Worm (Caenorhabditis elegans) whole organism, L4 larva: ENCODE results near the gene W07G4.5.

ENCODE experiments used
- D1046.2 ChIP-seq: fragments of 200-800 bp; sonication (Bioruptor generic); IDR thresholded peaks from 2 replicates; pipeline ENCODE4 v1.3.6; 2022; ENCODE audit warnings: missing genetic modification characterization, missing compliant biosample characterization
- F44E2.7 ChIP-seq: fragments of 200-800 bp; sonication (Bioruptor generic); IDR thresholded peaks from 2 replicates; pipeline ENCODE4 v2.1.2; 2022; ENCODE audit warnings: missing genetic modification characterization, missing compliant biosample characterization
- aha-1 ChIP-seq: fragments of 150-350 bp; peaks from one replicate; lab custom pipeline; 2014; ENCODE audit warnings: missing biosample characterization, missing genetic modification characterization
- ceh-20 ChIP-seq: fragments of 200-800 bp; sonication (Bioruptor generic); IDR thresholded peaks from 2 replicates; pipeline ENCODE4 v1.3.6; 2022; ENCODE audit warnings: missing genetic modification reagents, missing genetic modification characterization, missing compliant biosample characterization
- ceh-62 ChIP-seq: sonication (generic microtip); optimal IDR thresholded peaks from 2 replicates; lab custom pipeline; 2017; ENCODE audit warnings: missing biosample characterization, missing genetic modification characterization
- daf-12 ChIP-seq: fragments of 150-350 bp; optimal IDR thresholded peaks from 2 replicates; lab custom pipeline; 2014; ENCODE audit warnings: missing biosample characterization, missing genetic modification reagents, missing genetic modification characterization
- daf-16 ChIP-seq, 3 experiments: sonication (generic microtip); optimal IDR thresholded peaks; 2 replicates each; lab custom pipeline; 2016 to 2017; ENCODE audit warnings: missing genetic modification characterization in 3 of 3, missing genetic modification reagents in 3 of 3, mild to moderate bottlenecking in 2 of 3, missing compliant biosample characterization in 2 of 3, missing biosample characterization in 1 of 3, moderate library complexity in 1 of 3
- dmd-6 ChIP-seq: fragments of 200-800 bp; sonication (Bioruptor generic); IDR thresholded peaks from 2 replicates; pipeline ENCODE4 v1.3.6; 2022; ENCODE audit warnings: missing genetic modification reagents, missing genetic modification characterization, missing compliant biosample characterization
- dve-1 ChIP-seq: sonication (generic microtip); optimal IDR thresholded peaks from 2 replicates; lab custom pipeline; 2017; ENCODE audit warnings: antibody characterized with exemption, mild to moderate bottlenecking, missing genetic modification characterization, missing compliant biosample characterization; ENCODE audit not compliant: insufficient read depth
- egl-43 ChIP-seq: fragments of 200-800 bp; sonication (Bioruptor generic); IDR thresholded peaks from 2 replicates; pipeline ENCODE4 v1.3.6; 2022; ENCODE audit warnings: missing genetic modification reagents, missing genetic modification characterization, missing compliant biosample characterization
- hif-1 ChIP-seq, 2 experiments: sonication (generic microtip); optimal IDR thresholded peaks; 2 replicates each; lab custom pipeline; 2016 to 2017; ENCODE audit warnings: missing compliant biosample characterization in 2 of 2, missing genetic modification characterization in 2 of 2, missing genetic modification reagents in 2 of 2, missing genotype in 2 of 2, mild to moderate bottlenecking in 1 of 2
- hlh-11 ChIP-seq: fragments of 200-800 bp; sonication (Bioruptor generic); optimal IDR thresholded peaks from 2 replicates; lab custom pipeline; 2018; ENCODE audit warnings: mild to moderate bottlenecking, missing genetic modification characterization, missing compliant biosample characterization
- hlh-30 ChIP-seq: sonication (generic microtip); optimal IDR thresholded peaks from 2 replicates; lab custom pipeline; 2017; ENCODE audit warnings: antibody characterized with exemption, mild to moderate bottlenecking, missing genetic modification characterization, missing compliant biosample characterization; ENCODE audit not compliant: insufficient read depth
- lin-13 ChIP-seq: fragments of 150-350 bp; optimal IDR thresholded peaks from 2 replicates; lab custom pipeline; 2014; ENCODE audit warnings: missing biosample characterization, missing genetic modification reagents, missing genetic modification characterization
- lin-38 ChIP-seq: fragments of 200-800 bp; sonication (Bioruptor generic); IDR thresholded peaks from 2 replicates; pipeline ENCODE4 v1.3.6; 2022; ENCODE audit warnings: missing genetic modification reagents, missing genetic modification characterization, missing compliant biosample characterization
- lsy-2 ChIP-seq, 2 experiments: fragments of 150-350 bp in 1 of 2; sonication (generic microtip) in 1 of 2; optimal IDR thresholded peaks; 2 replicates each; lab custom pipeline; 2014 to 2017; ENCODE audit warnings: missing biosample characterization in 2 of 2, missing genetic modification characterization in 2 of 2
- madf-9 ChIP-seq: fragments of 200-800 bp; sonication (Bioruptor generic); conservative IDR thresholded peaks from 2 replicates; pipeline ENCODE4 v1.3.6; 2022; ENCODE audit warnings: missing genetic modification reagents, missing genetic modification characterization, missing compliant biosample characterization
- mdt-29 ChIP-seq: fragments of 200-800 bp; sonication (Bioruptor generic); IDR thresholded peaks from 2 replicates; pipeline ENCODE4 v1.3.6; 2022; ENCODE audit warnings: missing genetic modification reagents, missing genetic modification characterization, missing compliant biosample characterization
- mes-2 ChIP-seq: sonication (generic microtip); optimal IDR thresholded peaks from 2 replicates; lab custom pipeline; 2016; ENCODE audit warnings: missing genotype, mild to moderate bottlenecking, missing genetic modification characterization, missing compliant biosample characterization; ENCODE audit not compliant: poor library complexity, severe bottlenecking
- mxl-3 ChIP-seq: fragments of 200-800 bp; sonication (Bioruptor generic); optimal IDR thresholded peaks from 2 replicates; lab custom pipeline; 2018; ENCODE audit warnings: mild to moderate bottlenecking, missing genetic modification characterization, missing compliant biosample characterization
- nhr-102 ChIP-seq: sonication (generic microtip); optimal IDR thresholded peaks from 2 replicates; lab custom pipeline; 2016; ENCODE audit warnings: mild to moderate bottlenecking, missing genetic modification characterization, moderate library complexity, missing compliant biosample characterization
- nhr-25 ChIP-seq: sonication (generic microtip); optimal IDR thresholded peaks from 2 replicates; lab custom pipeline; 2017; ENCODE audit warnings: missing genetic modification characterization, mild to moderate bottlenecking, missing compliant biosample characterization, antibody characterized with exemption, moderate library complexity, borderline replicate concordance; ENCODE audit not compliant: insufficient read depth
- nhr-28 ChIP-seq: fragments of 150-350 bp; optimal IDR thresholded peaks from 2 replicates; lab custom pipeline; 2014; ENCODE audit warnings: missing biosample characterization, missing genetic modification characterization
- nhr-41 ChIP-seq: fragments of 200-800 bp; sonication (Bioruptor generic); IDR thresholded peaks from 2 replicates; pipeline ENCODE4 v1.3.6; 2022; ENCODE audit warnings: missing genetic modification reagents, missing genetic modification characterization, missing compliant biosample characterization
- nhr-48 ChIP-seq: sonication (generic microtip); optimal IDR thresholded peaks from 2 replicates; lab custom pipeline; 2016; ENCODE audit warnings: mild to moderate bottlenecking, missing genetic modification characterization, missing compliant biosample characterization
- nhr-6 ChIP-seq: fragments of 150-350 bp; optimal IDR thresholded peaks from 2 replicates; lab custom pipeline; 2014; ENCODE audit warnings: missing biosample characterization, missing genetic modification characterization
- nhr-77 ChIP-seq: fragments of 150-350 bp; optimal IDR thresholded peaks from 2 replicates; lab custom pipeline; 2014; ENCODE audit warnings: missing biosample characterization, missing genetic modification characterization
- php-3 ChIP-seq: fragments of 200-800 bp; sonication (Bioruptor generic); IDR thresholded peaks from 2 replicates; pipeline ENCODE4 v1.3.6; 2022; ENCODE audit warnings: missing genetic modification reagents, missing genetic modification characterization, missing compliant biosample characterization
- pqm-1 ChIP-seq: sonication (generic microtip); optimal IDR thresholded peaks from 2 replicates; lab custom pipeline; 2017; ENCODE audit warnings: missing biosample characterization, missing genetic modification characterization
- rbr-2 ChIP-seq: sonication (generic microtip); optimal IDR thresholded peaks from 2 replicates; lab custom pipeline; 2016; ENCODE audit warnings: missing genotype, missing genetic modification characterization, missing compliant biosample characterization
- set-16 ChIP-seq: fragments of 200-800 bp; sonication (Bioruptor generic); IDR thresholded peaks from 2 replicates; pipeline ENCODE4 v1.3.6; 2022; ENCODE audit warnings: missing genetic modification reagents, missing genetic modification characterization, missing compliant biosample characterization
- snpc-1.2 ChIP-seq: fragments of 200-800 bp; sonication (Bioruptor generic); IDR thresholded peaks from 2 replicates; pipeline ENCODE4 v1.3.6; 2022; ENCODE audit warnings: missing genetic modification reagents, missing genetic modification characterization, missing compliant biosample characterization
- tra-1 ChIP-seq: fragments of 200-800 bp; sonication (Bioruptor generic); IDR thresholded peaks from 2 replicates; pipeline ENCODE4 v1.3.6; 2022; ENCODE audit warnings: missing genetic modification reagents, missing genetic modification characterization, missing compliant biosample characterization
- unc-62 ChIP-seq, 3 experiments: fragments of 150-350 bp in 1 of 3; sonication (generic microtip); optimal IDR thresholded peaks in 2 of 3; peaks in 1 of 3; 1 replicate in 1 of 3; 2 replicates in 2 of 3; lab custom pipeline; 2014 to 2017; ENCODE audit warnings: missing biosample characterization in 3 of 3, missing genetic modification characterization in 3 of 3, missing genetic modification reagents in 3 of 3, missing genotype in 1 of 3
- zip-2 ChIP-seq: fragments of 150-350 bp; optimal IDR thresholded peaks from 2 replicates; lab custom pipeline; 2014; ENCODE audit warnings: missing biosample characterization, missing genetic modification characterization

Gene W07G4.5

ce11 chrV:13043195-13043762, 4.5 kb upstream of the W07G4.5 start, which contains the start of gene lap-2:
lap-2 (plus strand) TSS chrV:13043712.
- TF ChIP-seq php-3 (GFP tag; lab: Robert Waterston, UW), result peak; percentile 97
- peak in 1 of 2 experiments; percentile 32 for TF ChIP-seq unc-62 (GFP tag; optimal IDR thresholded peaks at IDR 0.05 in 1 of 2; lab: Kevin White, UChicago)
- TF ChIP-seq unc-62 (tag; optimal IDR thresholded peaks at IDR 0.05; lab: Kevin White, UChicago), result no peak
- peak in 1 of 2 experiments; percentile 32 for TF ChIP-seq hif-1 (tag; optimal IDR thresholded peaks at IDR 0.05; lab: Kevin White, UChicago)
- peak; percentile 68 for TF ChIP-seq nhr-28 (tag; lab: Kevin White, UChicago)
- peak; percentile 18 for TF ChIP-seq mes-2 (tag; lab: Kevin White, UChicago)
- peak in 1 of 2 experiments; percentile 13 for TF ChIP-seq lsy-2 (tag; optimal IDR thresholded peaks at IDR 0.05; lab: Kevin White, UChicago)
- 0 out of 2 replicates have a peak, but pooled peaks have one; percentile 13 for TF ChIP-seq nhr-41 (GFP tag; lab: Robert Waterston, UW)
- peak; percentile 75 for TF ChIP-seq nhr-102 (tag; lab: Kevin White, UChicago)
- peak; percentile 23 for TF ChIP-seq nhr-6 (tag; lab: Kevin White, UChicago)
- peak; percentile 69 for TF ChIP-seq lin-13 (GFP tag; lab: Kevin White, UChicago)
- no peak for TF ChIP-seq nhr-25 (tag; lab: Kevin White, UChicago)
- peak; percentile 90 for TF ChIP-seq hlh-11 (tag; lab: Kevin White, UChicago)
- TF ChIP-seq snpc-1.2 (GFP tag; lab: Robert Waterston, UW), result no peak
- peak; percentile 65 for TF ChIP-seq nhr-48
- TF ChIP-seq rbr-2, result no peak
- peak; percentile 98 for TF ChIP-seq dmd-6 (GFP tag; lab: Robert Waterston, UW)
- TF ChIP-seq aha-1, result peak; percentile 25
- peak in 1 of 2 experiments; percentile 47 for TF ChIP-seq daf-16 (GFP tag; optimal IDR thresholded peaks at IDR 0.05; lab: Kevin White, UChicago)
- peak; percentile 52 for TF ChIP-seq daf-16 (tag; optimal IDR thresholded peaks at IDR 0.05; lab: Kevin White, UChicago)
- TF ChIP-seq nhr-77, result peak; percentile 54
- TF ChIP-seq ceh-20 (GFP tag; lab: Robert Waterston, UW), result peak; percentile 93
- TF ChIP-seq mxl-3 (GFP tag; lab: Kevin White, UChicago), result peak; percentile 68
- TF ChIP-seq tra-1, result peak; percentile 96
- TF ChIP-seq pqm-1 (tag; lab: Kevin White, UChicago), result peak; percentile 63
- peak; percentile 85 for TF ChIP-seq dve-1 (tag; lab: Kevin White, UChicago)
- no peak for TF ChIP-seq daf-12
- TF ChIP-seq egl-43, result no peak
- TF ChIP-seq mdt-29, result 0 out of 2 replicates have a peak, but pooled peaks have one; percentile 44
- TF ChIP-seq ceh-62 (tag; lab: Kevin White, UChicago), result no peak
- peak; percentile 39 for TF ChIP-seq hlh-30 (tag; lab: Kevin White, UChicago)

ce11 chrV:13043832-13044521, 3.8 kb upstream of the W07G4.5 start:
- 0 out of 2 replicates have a peak, but pooled peaks have one; percentile 13 for TF ChIP-seq D1046.2
- no peak for TF ChIP-seq set-16
- TF ChIP-seq madf-9, result no peak
- TF ChIP-seq lin-38 (GFP tag; lab: Robert Waterston, UW), result peak; percentile 25; the same call in 1 of the 2 replicates
- peak; percentile 26 for TF ChIP-seq dve-1 (tag; lab: Kevin White, UChicago)
- TF ChIP-seq daf-16 (GFP tag; optimal IDR thresholded peaks at IDR 0.05; lab: Kevin White, UChicago), result no peak
- TF ChIP-seq daf-16 (tag; optimal IDR thresholded peaks at IDR 0.05; lab: Kevin White, UChicago), result no peak
- TF ChIP-seq hlh-11 (tag; lab: Kevin White, UChicago), result peak; percentile 4
- TF ChIP-seq pqm-1 (tag; lab: Kevin White, UChicago), result peak; percentile 17
- TF ChIP-seq nhr-28 (tag; lab: Kevin White, UChicago), result peak; percentile 50
- TF ChIP-seq F44E2.7 (GFP tag; lab: Robert Waterston, UW), result no peak
- no peak for TF ChIP-seq zip-2 (tag; lab: Kevin White, UChicago)
- TF ChIP-seq, all 104 proteins: peak for 6
